Fruit fly (Drosophila melanogaster) whole organism, embryonic: ENCODE data around the gene CG3306.
A peak's percentile ranks its signal among the peaks of the same experiment; 100 is the strongest.

ENCODE experiments used
- Blimp-1 ChIP-seq: fragments of 200-800 bp; sonication (Bioruptor generic); optimal IDR thresholded peaks from 3 replicates; lab custom pipeline; 2018; ENCODE audit warnings: missing biosample characterization, missing genetic modification characterization, mild to moderate bottlenecking, moderate library complexity, missing genetic modification reagents
- Bteb2 ChIP-seq: fragments of 200-800 bp; sonication (Bioruptor generic); optimal IDR thresholded peaks from 2 replicates; lab custom pipeline; 2016; ENCODE audit warnings: missing biosample characterization, missing genetic modification characterization
- CG1024 ChIP-seq: fragments of 200-800 bp; sonication (Bioruptor generic); IDR thresholded peaks from 2 replicates; pipeline ENCODE4 v1.3.6; 2022; ENCODE audit warnings: missing biosample characterization, missing genetic modification characterization
- CG10543 ChIP-seq: fragments of 200-800 bp; sonication (Bioruptor generic); optimal IDR thresholded peaks from 3 replicates; lab custom pipeline; 2017; ENCODE audit warnings: missing biosample characterization, mild to moderate bottlenecking, missing genetic modification characterization, moderate library complexity
- CG10959 ChIP-seq: fragments of 200-800 bp; sonication (Bioruptor generic); IDR thresholded peaks from 2 replicates; pipeline ENCODE4 v1.3.6; 2022; ENCODE audit warnings: missing biosample characterization, missing genetic modification characterization
- CG11456 ChIP-seq: fragments of 200-800 bp; sonication (Bioruptor generic); IDR thresholded peaks from 3 replicates; pipeline ENCODE4 v1.3.6; 2022; ENCODE audit warnings: missing biosample characterization, missing genetic modification characterization
- CG12391 ChIP-seq: fragments of 200-800 bp; sonication (Bioruptor generic); optimal IDR thresholded peaks from 3 replicates; lab custom pipeline; 2018; ENCODE audit warnings: missing biosample characterization, mild to moderate bottlenecking, missing genetic modification characterization, moderate library complexity
- CG12744 ChIP-seq: fragments of 200-800 bp; sonication (Bioruptor generic); optimal IDR thresholded peaks from 2 replicates; lab custom pipeline; 2016; ENCODE audit warnings: missing biosample characterization, missing genetic modification characterization
- CG12769 ChIP-seq: fragments of 200-800 bp; sonication (Bioruptor generic); optimal IDR thresholded peaks from 2 replicates; lab custom pipeline; 2019; ENCODE audit warnings: missing biosample characterization, mild to moderate bottlenecking, missing genetic modification characterization, moderate library complexity
- CG14014 ChIP-seq: fragments of 200-800 bp; sonication (Bioruptor generic); IDR thresholded peaks from 2 replicates; pipeline ENCODE4 v1.3.6; 2022; ENCODE audit warnings: missing biosample characterization, missing genetic modification characterization
- CG15073 ChIP-seq: fragments of 200-800 bp; sonication (Bioruptor generic); optimal IDR thresholded peaks from 2 replicates; lab custom pipeline; 2016; ENCODE audit warnings: missing biosample characterization, missing genetic modification characterization
- CG15601 ChIP-seq: fragments of 200-800 bp; sonication (Bioruptor generic); optimal IDR thresholded peaks from 3 replicates; lab custom pipeline; 2019; ENCODE audit warnings: missing biosample characterization, mild to moderate bottlenecking, missing genetic modification characterization, moderate library complexity
- CG18764 ChIP-seq: fragments of 200-800 bp; sonication (Bioruptor generic); optimal IDR thresholded peaks from 3 replicates; lab custom pipeline; 2016; ENCODE audit warnings: missing biosample characterization, missing genetic modification characterization
- CG2116 ChIP-seq: fragments of 200-800 bp; sonication (Bioruptor generic); optimal IDR thresholded peaks from 3 replicates; lab custom pipeline; 2018; ENCODE audit warnings: missing biosample characterization, mild to moderate bottlenecking, missing genetic modification characterization
- CG3065 ChIP-seq: fragments of 200-800 bp; sonication (Bioruptor generic); optimal IDR thresholded peaks from 2 replicates; lab custom pipeline; 2016; ENCODE audit warnings: missing biosample characterization, missing genetic modification characterization
- CG4360 ChIP-seq: fragments of 200-800 bp; sonication (Bioruptor generic); IDR thresholded peaks from 2 replicates; pipeline ENCODE4 v1.3.6; 2022; ENCODE audit warnings: missing biosample characterization, missing genetic modification characterization
- CG4707 ChIP-seq: fragments of 200-800 bp; sonication (Bioruptor generic); optimal IDR thresholded peaks from 2 replicates; lab custom pipeline; 2018; ENCODE audit warnings: missing biosample characterization, mild to moderate bottlenecking, missing genetic modification characterization, moderate library complexity
- CG6175 ChIP-seq: fragments of 200-800 bp; sonication (Bioruptor generic); IDR thresholded peaks from 3 replicates; pipeline ENCODE4 v1.3.6; 2022; ENCODE audit warnings: missing biosample characterization, missing genetic modification characterization
- CG8089 ChIP-seq: fragments of 200-800 bp; sonication (Bioruptor generic); optimal IDR thresholded peaks from 3 replicates; lab custom pipeline; 2016; ENCODE audit warnings: missing biosample characterization, missing genetic modification characterization
- CG8388 ChIP-seq: fragments of 200-800 bp; sonication (Bioruptor generic); optimal IDR thresholded peaks from 2 replicates; lab custom pipeline; 2019; ENCODE audit warnings: missing biosample characterization, mild to moderate bottlenecking, missing genetic modification characterization, moderate library complexity
- CHES-1-like ChIP-seq: fragments of 200-800 bp; sonication (Bioruptor generic); optimal IDR thresholded peaks from 2 replicates; lab custom pipeline; 2016; ENCODE audit warnings: missing biosample characterization, missing genetic modification characterization
- Dbx ChIP-seq: fragments of 200-800 bp; sonication (Bioruptor generic); IDR thresholded peaks from 3 replicates; pipeline ENCODE4 v1.3.6; 2022; ENCODE audit warnings: missing biosample characterization, missing genetic modification characterization
- Doc3 ChIP-seq: fragments of 200-800 bp; sonication (Bioruptor generic); IDR thresholded peaks from 3 replicates; pipeline ENCODE4 v1.3.6; 2022; ENCODE audit warnings: missing biosample characterization, missing genetic modification characterization; ENCODE audit not compliant: partially characterized antibody
- HLH4C ChIP-seq: fragments of 200-800 bp; sonication (Bioruptor generic); IDR thresholded peaks from 3 replicates; pipeline ENCODE4 v1.3.6; 2022; ENCODE audit warnings: missing biosample characterization, missing genetic modification characterization; ENCODE audit not compliant: partially characterized antibody
- HLHmδ ChIP-seq: fragments of 200-800 bp; sonication (Bioruptor generic); optimal IDR thresholded peaks from 2 replicates; lab custom pipeline; 2018; ENCODE audit warnings: missing biosample characterization, mild to moderate bottlenecking, missing genetic modification characterization, moderate library complexity
- HmgZ ChIP-seq: fragments of 200-800 bp; sonication (Bioruptor generic); optimal IDR thresholded peaks from 2 replicates; lab custom pipeline; 2018; ENCODE audit warnings: missing biosample characterization, mild to moderate bottlenecking, missing genetic modification characterization
- Hr3 ChIP-seq: fragments of 200-800 bp; sonication (Bioruptor generic); optimal IDR thresholded peaks from 3 replicates; lab custom pipeline; 2016; ENCODE audit warnings: missing biosample characterization, missing genetic modification characterization
- Lpt ChIP-seq: fragments of >200 bp; optimal IDR thresholded peaks from 2 replicates; lab custom pipeline; 2018; ENCODE audit warnings: missing biosample characterization, missing genetic modification characterization
- MBD-R2 ChIP-seq: fragments of 200-800 bp; sonication (Bioruptor generic); IDR thresholded peaks from 2 replicates; pipeline ENCODE4 v1.3.6; 2022; ENCODE audit warnings: missing biosample characterization, missing genetic modification characterization
- Neu2 ChIP-seq: fragments of 200-800 bp; sonication (Bioruptor generic); optimal IDR thresholded peaks from 3 replicates; lab custom pipeline; 2016; ENCODE audit warnings: missing biosample characterization, missing genetic modification characterization, borderline replicate concordance
- Opbp ChIP-seq: fragments of 200-800 bp; sonication (Bioruptor generic); IDR thresholded peaks from 3 replicates; pipeline ENCODE4 v1.3.6; 2022; ENCODE audit warnings: missing biosample characterization, missing genetic modification characterization; ENCODE audit not compliant: partially characterized antibody
- Pdp1 ChIP-seq, 2 experiments: fragments of 200-800 bp; sonication (Bioruptor generic); optimal IDR thresholded peaks; 3 replicates each; lab custom pipeline; 2016; ENCODE audit warnings: missing biosample characterization in 2 of 2, missing genetic modification characterization in 2 of 2, mild to moderate bottlenecking in 1 of 2, moderate library complexity in 1 of 2
- Scr ChIP-seq: fragments of 200-800 bp; sonication (Bioruptor generic); IDR thresholded peaks from 2 replicates; pipeline ENCODE4 v1.3.6; 2022; ENCODE audit warnings: missing biosample characterization, missing genetic modification characterization; ENCODE audit not compliant: partially characterized antibody
- Trl ChIP-seq, 3 experiments: fragments of >200 bp in 2 of 3; fragments of 200-800 bp in 1 of 3; sonication (Bioruptor generic) in 1 of 3; optimal IDR thresholded peaks; 2 replicates in 1 of 3; 3 replicates in 2 of 3; lab custom pipeline; 2016 to 2017; ENCODE audit warnings: missing biosample characterization in 1 of 3, missing genetic modification characterization in 1 of 3
- amos ChIP-seq: fragments of 200-800 bp; sonication (Bioruptor generic); IDR thresholded peaks from 2 replicates; pipeline ENCODE4 v1.3.6; 2022; ENCODE audit warnings: missing biosample characterization, missing genetic modification characterization; ENCODE audit not compliant: partially characterized antibody
- bbx ChIP-seq: fragments of 200-800 bp; sonication (Bioruptor generic); IDR thresholded peaks from 2 replicates; pipeline ENCODE4 v1.3.6; 2022; ENCODE audit warnings: missing biosample characterization, missing genetic modification characterization; ENCODE audit not compliant: partially characterized antibody
- emc ChIP-seq: fragments of 200-800 bp; sonication (Bioruptor generic); optimal IDR thresholded peaks from 2 replicates; lab custom pipeline; 2016; ENCODE audit warnings: missing biosample characterization, missing genetic modification characterization
- h ChIP-seq: fragments of >200 bp; optimal IDR thresholded peaks from 2 replicates; lab custom pipeline; 2017
- hbn ChIP-seq: fragments of 200-800 bp; sonication (Bioruptor generic); IDR thresholded peaks from 2 replicates; pipeline ENCODE4 v1.3.6; 2022; ENCODE audit warnings: missing biosample characterization, missing genetic modification characterization; ENCODE audit not compliant: partially characterized antibody
- knrl ChIP-seq: fragments of 200-800 bp; sonication (Bioruptor generic); IDR thresholded peaks from 3 replicates; pipeline ENCODE4 v1.3.6; 2022; ENCODE audit warnings: missing biosample characterization, missing genetic modification characterization; ENCODE audit not compliant: partially characterized antibody
- lola ChIP-seq, 3 experiments: fragments of >200 bp in 2 of 3; fragments of 200-800 bp in 1 of 3; sonication (Bioruptor generic) in 1 of 3; optimal IDR thresholded peaks; 2 replicates each; lab custom pipeline; 2017 to 2019; ENCODE audit warnings: missing biosample characterization in 3 of 3, missing genetic modification characterization in 3 of 3, mild to moderate bottlenecking in 1 of 3, moderate library complexity in 1 of 3
- psq ChIP-seq: fragments of 200-800 bp; sonication (Bioruptor generic); optimal IDR thresholded peaks from 2 replicates; lab custom pipeline; 2017; ENCODE audit warnings: missing biosample characterization, missing genetic modification characterization
- sd ChIP-seq: fragments of 200-800 bp; sonication (Bioruptor generic); optimal IDR thresholded peaks from 3 replicates; lab custom pipeline; 2018; ENCODE audit warnings: missing biosample characterization, mild to moderate bottlenecking, missing genetic modification characterization, moderate library complexity
- sr ChIP-seq: fragments of 200-800 bp; sonication (Bioruptor generic); IDR thresholded peaks from 3 replicates; pipeline ENCODE4 v1.3.6; 2022; ENCODE audit warnings: missing biosample characterization, missing genetic modification characterization
- stwl ChIP-seq: fragments of 200-800 bp; sonication (Bioruptor generic); optimal IDR thresholded peaks from 3 replicates; lab custom pipeline; 2018; ENCODE audit warnings: missing biosample characterization, mild to moderate bottlenecking, missing genetic modification characterization, moderate library complexity
- tio ChIP-seq: fragments of 200-800 bp; sonication (Bioruptor generic); optimal IDR thresholded peaks from 2 replicates; lab custom pipeline; 2017; ENCODE audit warnings: missing biosample characterization, missing genetic modification characterization, inconsistent platforms
- tup ChIP-seq: fragments of 200-800 bp; sonication (Bioruptor generic); optimal IDR thresholded peaks from 2 replicates; lab custom pipeline; 2016; ENCODE audit warnings: missing biosample characterization, mild to moderate bottlenecking, missing genetic modification characterization, moderate library complexity
- twi ChIP-seq: fragments of 200-800 bp; optimal IDR thresholded peaks from 2 replicates; lab custom pipeline; 2019; ENCODE audit warnings: missing biosample characterization, mild to moderate bottlenecking, missing genetic modification characterization, moderate library complexity
- wek ChIP-seq: fragments of 200-800 bp; sonication (Bioruptor generic); optimal IDR thresholded peaks from 3 replicates; lab custom pipeline; 2018; ENCODE audit warnings: missing biosample characterization, mild to moderate bottlenecking, missing genetic modification characterization, moderate library complexity
- wor ChIP-seq: fragments of 200-800 bp; sonication (Bioruptor generic); IDR thresholded peaks from 2 replicates; pipeline ENCODE4 v1.3.6; 2022; ENCODE audit warnings: missing biosample characterization, missing genetic modification characterization

The CG3306 gene

dm6 chr3L:9624014-9624413 is 22.7 kb downstream of the CG3306 start, which contains the start of gene CG3335 (continued):
- TF ChIP-seq CG2116 (GFP tag; lab: Kevin White, UChicago): peak; percentile 16
- TF ChIP-seq Opbp (GFP tag; lab: Robert Waterston, UW): peak; percentile 79; the same call in 2 of the 3 replicates
- no peak for TF ChIP-seq Dbx (GFP tag; lab: Robert Waterston, UW)
- no peak for TF ChIP-seq CG3065 (GFP tag; lab: Kevin White, UChicago)
- no peak for TF ChIP-seq emc (GFP tag; lab: Kevin White, UChicago)
- no peak for TF ChIP-seq psq (GFP tag; lab: Kevin White, UChicago)
- no peak for TF ChIP-seq CG18764 (GFP tag; lab: Kevin White, UChicago)
- peak; percentile 70 for TF ChIP-seq Scr
- TF ChIP-seq h (lab: Kevin White, UChicago): no peak
- no peak for TF ChIP-seq CG4707 (GFP tag; lab: Kevin White, UChicago)
- no peak for TF ChIP-seq CG11456 (GFP tag; lab: Robert Waterston, UW)
- no peak for TF ChIP-seq Lpt (GFP tag; lab: Kevin White, UChicago)
- no peak for TF ChIP-seq twi (tag; lab: Kevin White, UChicago)
- TF ChIP-seq CG8089 (GFP tag; lab: Kevin White, UChicago): no peak
- TF ChIP-seq bbx (GFP tag; lab: Robert Waterston, UW): peak; percentile 75
- TF ChIP-seq lola (GFP tag; optimal IDR thresholded peaks at IDR 0.05; lab: Kevin White, UChicago): no peak
- TF ChIP-seq sd (tag; lab: Kevin White, UChicago): no peak
- TF ChIP-seq knrl (GFP tag; lab: Robert Waterston, UW): peak; percentile 68
- no peak for TF ChIP-seq CG8388 (GFP tag; lab: Kevin White, UChicago)
- no peak for TF ChIP-seq CG12744
- no peak for TF ChIP-seq CG15073 (GFP tag; lab: Kevin White, UChicago)
- no peak for TF ChIP-seq CG12391 (tag; lab: Kevin White, UChicago)
- no peak for TF ChIP-seq wor (GFP tag; lab: Robert Waterston, UW)
- TF ChIP-seq Bteb2: no peak
- TF ChIP-seq MBD-R2 (GFP tag; lab: Robert Waterston, UW): peak; percentile 35; the same call in 1 of the 2 replicates
- peak; percentile 72 for TF ChIP-seq stwl
- peak; percentile 71 for TF ChIP-seq HLH4C
- TF ChIP-seq CG15601 (tag; lab: Kevin White, UChicago): no peak
- no peak for TF ChIP-seq Blimp-1 (GFP tag; lab: Kevin White, UChicago)
- no peak for TF ChIP-seq CG6175 (GFP tag; lab: Robert Waterston, UW)
- no peak for TF ChIP-seq CG4360 (GFP tag; lab: Robert Waterston, UW)
- peak; percentile 78 for TF ChIP-seq hbn
- TF ChIP-seq Hr3 (GFP tag; lab: Kevin White, UChicago): no peak
- peak; percentile 82 for TF ChIP-seq amos
- TF ChIP-seq CG1024: no peak
- no peak for TF ChIP-seq Neu2
- no peak for TF ChIP-seq HLHmδ (GFP tag; lab: Kevin White, UChicago)
- TF ChIP-seq wek: no peak
- TF ChIP-seq Trl (optimal IDR thresholded peaks at IDR 0.05; lab: Kevin White, UChicago): no peak
- no peak for TF ChIP-seq Trl (GFP tag; optimal IDR thresholded peaks at IDR 0.05; lab: Kevin White, UChicago)
- peak; percentile 74; the same call in 2 of the 3 replicates for TF ChIP-seq Doc3 (GFP tag; lab: Robert Waterston, UW)
- no peak for TF ChIP-seq sr
- TF ChIP-seq HmgZ (tag; lab: Kevin White, UChicago): peak; percentile 30
- no peak for TF ChIP-seq tup (GFP tag; lab: Kevin White, UChicago)
- no peak for TF ChIP-seq tio (GFP tag; lab: Kevin White, UChicago)
- TF ChIP-seq CG14014 (GFP tag; lab: Robert Waterston, UW): no peak
- no peak for TF ChIP-seq CG10959
- no peak for TF ChIP-seq Pdp1 (GFP tag; optimal IDR thresholded peaks at IDR 0.05; lab: Kevin White, UChicago)
- no peak for TF ChIP-seq CG10543 (GFP tag; lab: Kevin White, UChicago)
- no peak for TF ChIP-seq CG12769
- peak; percentile 14 for TF ChIP-seq CHES-1-like (GFP tag; lab: Kevin White, UChicago)
